Fruit fly (Drosophila melanogaster): ENCODE data around the gene E2f1.

Gene E2f1

dm6 chr3R:21698895-21699300, 38.2 kb upstream of the E2f1 start (continued):
- TF ChIP-seq Hr38 (GFP tag; optimal IDR thresholded peaks at IDR 0.05) = no peak
- TF ChIP-seq CG6854 (GFP tag; optimal IDR thresholded peaks at IDR 0.05) = peak; percentile 0
- TF ChIP-seq CG6792 (GFP tag; optimal IDR thresholded peaks at IDR 0.05) = peak; percentile 81
- TF ChIP-seq CG8119 (GFP tag; IDR thresholded peaks at IDR 0.05) = peak; percentile 92
- peak; percentile 46 for TF ChIP-seq Hr39 (GFP tag; optimal IDR thresholded peaks at IDR 0.05)
- TF ChIP-seq salr (GFP tag; optimal IDR thresholded peaks at IDR 0.05) = peak; percentile 63 to 78
- peak; percentile 53 for TF ChIP-seq CG11294 (GFP tag; IDR thresholded peaks at IDR 0.05)
- peak; percentile 8 for TF ChIP-seq Eip93F (GFP tag; optimal IDR thresholded peaks at IDR 0.05)
- TF ChIP-seq pdm3 (GFP tag; optimal IDR thresholded peaks at IDR 0.05) = peak; percentile 81
- TF ChIP-seq cyc (GFP tag; optimal IDR thresholded peaks at IDR 0.05) = peak; percentile 47
- peak; percentile 83 for TF ChIP-seq net (GFP tag; optimal IDR thresholded peaks at IDR 0.05)
- peak; percentile 79 for TF ChIP-seq Eip75B (GFP tag; optimal IDR thresholded peaks at IDR 0.05)
- peak; percentile 85 for TF ChIP-seq CG10631 (GFP tag; optimal IDR thresholded peaks at IDR 0.05)
- peak; percentile 58 for TF ChIP-seq Smox (GFP tag; optimal IDR thresholded peaks at IDR 0.05)
- no peak for TF ChIP-seq vri (GFP tag; optimal IDR thresholded peaks at IDR 0.05)
- peak; percentile 79 for TF ChIP-seq Lpt (GFP tag; optimal IDR thresholded peaks at IDR 0.05)
- peak; percentile 92 for TF ChIP-seq CG32006 (GFP tag; optimal IDR thresholded peaks at IDR 0.05)
- TF ChIP-seq CG8632 (GFP tag; optimal IDR thresholded peaks at IDR 0.05) = peak; percentile 80

dm6 chr3R:21693110-21693672, 32.5 kb upstream of the E2f1 start:
- TF ChIP-seq CG6276 (GFP tag; optimal IDR thresholded peaks at IDR 0.05) (no peak), ss (GFP tag; optimal IDR thresholded peaks at IDR 0.05) (peak in 1 of 2 experiments; percentile 15)

- TF ChIP-seq ss (GFP tag; optimal IDR thresholded peaks at IDR 0.05) (no peak), Met (GFP tag; optimal IDR thresholded peaks at IDR 0.05) (no peak), fd59A (GFP tag; optimal IDR thresholded peaks at IDR 0.05) (no peak), CG8119 (GFP tag; IDR thresholded peaks at IDR 0.05) (no peak), CG4318 (GFP tag; optimal IDR thresholded peaks at IDR 0.05) (no peak), achi (GFP tag; optimal IDR thresholded peaks at IDR 0.05) (no peak), CG11294 (GFP tag; IDR thresholded peaks at IDR 0.05) (no peak), CG11762 (GFP tag; optimal IDR thresholded peaks at IDR 0.05; ENCODE audit: insufficient read depth) (no peak), CG6163 (GFP tag; IDR thresholded peaks at IDR 0.05) (no peak), CG15336 (GFP tag; IDR thresholded peaks at IDR 0.05) (peak; percentile 53; the same call in 1 of the 2 replicates), fd85E (GFP tag; optimal IDR thresholded peaks at IDR 0.05) (no peak), CG11902 (GFP tag; optimal IDR thresholded peaks at IDR 0.05) (no peak), Eip93F (GFP tag; optimal IDR thresholded peaks at IDR 0.05) (no peak), CG31627 (GFP tag; optimal IDR thresholded peaks at IDR 0.05) (no peak), cyc (GFP tag; optimal IDR thresholded peaks at IDR 0.05) (no peak), Smox (GFP tag; optimal IDR thresholded peaks at IDR 0.05) (no peak), OdsH (GFP tag; optimal IDR thresholded peaks at IDR 0.05) (no peak), dsx (GFP tag; optimal IDR thresholded peaks at IDR 0.05; ENCODE audit: poor library complexity, severe bottlenecking) (no peak), CG6854 (GFP tag; optimal IDR thresholded peaks at IDR 0.05) (no peak), Blimp-1 (GFP tag; optimal IDR thresholded peaks at IDR 0.05) (no peak), vri (GFP tag; optimal IDR thresholded peaks at IDR 0.05) (no peak), Eip75B (GFP tag; optimal IDR thresholded peaks at IDR 0.05) (no peak), dac (GFP tag; optimal IDR thresholded peaks at IDR 0.05) (no peak), Eip78C (GFP tag) (peak; percentile 24), Sox14 (GFP tag; optimal IDR thresholded peaks at IDR 0.05) (no peak), spab (GFP tag; optimal IDR thresholded peaks at IDR 0.05) (no peak), CG6808 (GFP tag; optimal IDR thresholded peaks at IDR 0.05) (no peak), pdm3 (GFP tag; optimal IDR thresholded peaks at IDR 0.05) (no peak), acj6 (GFP tag; optimal IDR thresholded peaks at IDR 0.05) (no peak), CG8319 (GFP tag; optimal IDR thresholded peaks at IDR 0.05) (no peak), CG32006 (GFP tag; optimal IDR thresholded peaks at IDR 0.05) (peak; percentile 5), CG10631 (GFP tag; optimal IDR thresholded peaks at IDR 0.05) (no peak), CG6276 (GFP tag; optimal IDR thresholded peaks at IDR 0.05) (peak; percentile 2), CG7368 (GFP tag; optimal IDR thresholded peaks at IDR 0.05) (no peak), esn (GFP tag; optimal IDR thresholded peaks at IDR 0.05) (no peak), topi (GFP tag; optimal IDR thresholded peaks at IDR 0.05) (no peak)
These were observed 30.4 kb upstream of the E2f1 start for dm6 chr3R:21691114-21691513.

Data from whole organism, prepupa.